Worm (Caenorhabditis elegans) whole organism, mixed stage, embryonic: Measurements from ENCODE around the gene zip-6.

ENCODE experiments used
- ces-1 ChIP-seq: fragments of 150-350 bp; optimal IDR thresholded peaks from 2 replicates; lab custom pipeline; 2014; ENCODE audit warnings: missing biosample characterization, missing genetic modification reagents, missing genetic modification characterization
- ham-2 ChIP-seq: fragments of 200-800 bp; sonication (Bioruptor generic); optimal IDR thresholded peaks from 2 replicates; lab custom pipeline; 2018; ENCODE audit warnings: mild to moderate bottlenecking, missing genetic modification characterization, missing compliant biosample characterization
- mab-5 ChIP-seq: fragments of 150-350 bp; optimal IDR thresholded peaks from 2 replicates; lab custom pipeline; 2014; ENCODE audit warnings: missing biosample characterization, missing genetic modification characterization
- nhr-28 ChIP-seq: fragments of 150-350 bp; optimal IDR thresholded peaks from 2 replicates; lab custom pipeline; 2014; ENCODE audit warnings: missing biosample characterization, missing genetic modification characterization
- unc-62 ChIP-seq: fragments of 150-350 bp; optimal IDR thresholded peaks from 2 replicates; lab custom pipeline; 2014; ENCODE audit warnings: missing biosample characterization, missing genetic modification reagents, missing genetic modification characterization

DNA sequence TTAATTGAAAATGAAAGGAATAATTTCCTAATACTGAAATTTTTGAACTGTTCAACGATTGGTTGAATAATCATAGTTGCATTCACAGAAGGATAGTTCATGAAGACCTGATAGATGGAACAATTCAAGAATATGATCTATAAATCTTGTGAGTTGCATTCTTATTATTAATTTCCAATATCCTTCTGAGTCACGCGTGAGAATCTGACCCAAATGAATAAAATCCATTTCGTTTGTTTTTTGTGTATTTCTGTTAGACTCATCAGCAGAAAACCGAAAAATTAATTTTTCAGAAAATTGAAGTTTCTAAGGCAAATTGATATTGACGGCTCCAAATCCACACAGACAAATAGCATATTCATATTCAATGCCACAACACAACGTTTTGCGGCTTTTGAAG, 28.5 kb downstream of the zip-6 start, which contains the start of gene fbxb-79:
- no peak for TF ChIP-seq ham-2 (GFP tag; lab: Kevin White, UChicago)
- no peak for TF ChIP-seq ces-1
- TF ChIP-seq mab-5 (tag; lab: Kevin White, UChicago), result no peak
- TF ChIP-seq unc-62, result no peak
- no peak for TF ChIP-seq nhr-28 (tag; lab: Kevin White, UChicago)
